Fruit fly (Drosophila melanogaster) whole organism, embryonic: ENCODE results near the gene Tusp.

ENCODE experiments used
- Awh ChIP-seq: fragments of 200-800 bp; sonication (Bioruptor generic); IDR thresholded peaks from 2 replicates; pipeline ENCODE4, ENCODE4 v1.3.6; 2022; ENCODE audit warnings: missing biosample characterization, missing genetic modification characterization
- B-H2 ChIP-seq: fragments of 200-800 bp; sonication (Bioruptor generic); optimal IDR thresholded peaks from 2 replicates; lab custom pipeline; 2018; ENCODE audit warnings: missing biosample characterization, mild to moderate bottlenecking, missing genetic modification characterization
- CG11504 ChIP-seq: fragments of 200-800 bp; sonication (Bioruptor generic); optimal IDR thresholded peaks from 3 replicates; lab custom pipeline; 2019; ENCODE audit warnings: missing biosample characterization, mild to moderate bottlenecking, missing genetic modification characterization, moderate library complexity
- CG12769 ChIP-seq: fragments of 200-800 bp; sonication (Bioruptor generic); optimal IDR thresholded peaks from 2 replicates; lab custom pipeline; 2019; ENCODE audit warnings: missing biosample characterization, mild to moderate bottlenecking, missing genetic modification characterization, moderate library complexity
- CG13775 ChIP-seq: fragments of 200-800 bp; sonication (Bioruptor generic); optimal IDR thresholded peaks from 3 replicates; lab custom pipeline; 2017; ENCODE audit warnings: missing biosample characterization, mild to moderate bottlenecking, missing genetic modification characterization
- CG16815 ChIP-seq: fragments of 200-800 bp; sonication (Bioruptor generic); optimal IDR thresholded peaks from 3 replicates; lab custom pipeline; 2017; ENCODE audit warnings: missing biosample characterization, mild to moderate bottlenecking, missing genetic modification characterization
- CG18619 ChIP-seq: fragments of 200-800 bp; sonication (Bioruptor generic); optimal IDR thresholded peaks from 3 replicates; lab custom pipeline; 2017; ENCODE audit warnings: missing biosample characterization, mild to moderate bottlenecking, missing genetic modification characterization
- CG2678 ChIP-seq: fragments of 200-800 bp; sonication (Bioruptor generic); optimal IDR thresholded peaks from 3 replicates; lab custom pipeline; 2019; ENCODE audit warnings: missing biosample characterization, mild to moderate bottlenecking, missing genetic modification characterization, moderate library complexity
- CG3281 ChIP-seq: fragments of 200-800 bp; sonication (Bioruptor generic); optimal IDR thresholded peaks from 3 replicates; lab custom pipeline; 2017; ENCODE audit warnings: missing biosample characterization, mild to moderate bottlenecking, missing genetic modification characterization
- CG34422 ChIP-seq: fragments of 200-800 bp; sonication (Bioruptor generic); IDR thresholded peaks from 3 replicates; pipeline ENCODE4 v1.3.6; 2022; ENCODE audit warnings: missing biosample characterization, missing genetic modification characterization
- CG5245 ChIP-seq: fragments of 200-800 bp; sonication (Bioruptor generic); optimal IDR thresholded peaks from 3 replicates; lab custom pipeline; 2016; ENCODE audit warnings: missing biosample characterization, missing genetic modification characterization
- CG6175 ChIP-seq: fragments of 200-800 bp; sonication (Bioruptor generic); IDR thresholded peaks from 3 replicates; pipeline ENCODE4 v1.3.6; 2022; ENCODE audit warnings: missing biosample characterization, missing genetic modification characterization
- CG7963 ChIP-seq: fragments of 200-800 bp; sonication (Bioruptor generic); IDR thresholded peaks from 3 replicates; pipeline ENCODE4 v1.3.6; 2022; ENCODE audit warnings: missing biosample characterization, missing genetic modification characterization; ENCODE audit not compliant: partially characterized antibody
- CG8290 ChIP-seq, 3 experiments: fragments of 200-800 bp; sonication (Bioruptor generic); optimal IDR thresholded peaks; 2 replicates each; lab custom pipeline; 2016 to 2019; ENCODE audit warnings: missing biosample characterization in 3 of 3, missing genetic modification characterization in 3 of 3, mild to moderate bottlenecking in 2 of 3, moderate library complexity in 1 of 3
- CG8924 ChIP-seq: fragments of 200-800 bp; optimal IDR thresholded peaks from 3 replicates; lab custom pipeline; 2019; ENCODE audit warnings: missing biosample characterization, mild to moderate bottlenecking, missing genetic modification characterization, moderate library complexity
- E2f2 ChIP-seq: fragments of 200-800 bp; sonication (Bioruptor generic); IDR thresholded peaks from 2 replicates; pipeline ENCODE4 v1.3.6; 2022; ENCODE audit warnings: missing biosample characterization, missing genetic modification characterization
- Ets97D ChIP-seq: fragments of 200-800 bp; sonication (Bioruptor generic); optimal IDR thresholded peaks from 3 replicates; lab custom pipeline; 2016; ENCODE audit warnings: missing biosample characterization, missing genetic modification characterization
- Fer1 ChIP-seq: fragments of 200-800 bp; sonication (Bioruptor generic); optimal IDR thresholded peaks from 2 replicates; lab custom pipeline; 2017; ENCODE audit warnings: missing biosample characterization, mild to moderate bottlenecking, missing genetic modification characterization
- HLHmδ ChIP-seq: fragments of 200-800 bp; sonication (Bioruptor generic); optimal IDR thresholded peaks from 2 replicates; lab custom pipeline; 2018; ENCODE audit warnings: missing biosample characterization, mild to moderate bottlenecking, missing genetic modification characterization, moderate library complexity
- Hmx ChIP-seq: fragments of 200-800 bp; sonication (Bioruptor generic); optimal IDR thresholded peaks from 2 replicates; lab custom pipeline; 2016; ENCODE audit warnings: missing biosample characterization, missing genetic modification characterization
- Hr51 ChIP-seq, 2 experiments: fragments of 200-800 bp; sonication (Bioruptor generic); optimal IDR thresholded peaks; 2 replicates in 1 of 2; 3 replicates in 1 of 2; lab custom pipeline; 2016 to 2018; ENCODE audit warnings: missing biosample characterization in 2 of 2, missing genetic modification characterization in 2 of 2, mild to moderate bottlenecking in 1 of 2, moderate library complexity in 1 of 2
- Med ChIP-seq: fragments of 200-800 bp; sonication (Bioruptor generic); peaks from one replicate; lab custom pipeline; 2016; ENCODE audit warnings: missing biosample characterization, missing genetic modification characterization, mild to moderate bottlenecking, inconsistent platforms, moderate library complexity
- Neu2 ChIP-seq: fragments of 200-800 bp; sonication (Bioruptor generic); optimal IDR thresholded peaks from 3 replicates; lab custom pipeline; 2016; ENCODE audit warnings: missing biosample characterization, missing genetic modification characterization, borderline replicate concordance
- Nf-YB ChIP-seq: fragments of 200-800 bp; sonication (Bioruptor generic); optimal IDR thresholded peaks from 3 replicates; lab custom pipeline; 2019; ENCODE audit warnings: missing biosample characterization, mild to moderate bottlenecking, missing genetic modification characterization, moderate library complexity
- Opbp ChIP-seq: fragments of 200-800 bp; sonication (Bioruptor generic); IDR thresholded peaks from 3 replicates; pipeline ENCODE4 v1.3.6; 2022; ENCODE audit warnings: missing biosample characterization, missing genetic modification characterization; ENCODE audit not compliant: partially characterized antibody
- Pdp1 ChIP-seq, 2 experiments: fragments of 200-800 bp; sonication (Bioruptor generic); optimal IDR thresholded peaks; 3 replicates each; lab custom pipeline; 2016; ENCODE audit warnings: missing biosample characterization in 2 of 2, missing genetic modification characterization in 2 of 2, mild to moderate bottlenecking in 1 of 2, moderate library complexity in 1 of 2
- Ssrp ChIP-seq: fragments of 200-800 bp; sonication (Bioruptor generic); optimal IDR thresholded peaks from 2 replicates; lab custom pipeline; 2018; ENCODE audit warnings: missing biosample characterization, mild to moderate bottlenecking, missing genetic modification characterization, moderate library complexity
- al ChIP-seq: fragments of 200-800 bp; sonication (Bioruptor generic); IDR thresholded peaks from 2 replicates; pipeline ENCODE4 v1.3.6; 2022; ENCODE audit warnings: missing biosample characterization, missing genetic modification characterization
- chn ChIP-seq: fragments of 200-800 bp; sonication (Bioruptor generic); optimal IDR thresholded peaks from 2 replicates; lab custom pipeline; 2016; ENCODE audit warnings: missing biosample characterization, missing genetic modification characterization
- da ChIP-seq: fragments of 200-800 bp; sonication (Bioruptor generic); optimal IDR thresholded peaks from 2 replicates; lab custom pipeline; 2016; ENCODE audit warnings: missing biosample characterization, missing genetic modification characterization
- dmrt11E ChIP-seq: fragments of 200-800 bp; sonication (Bioruptor generic); optimal IDR thresholded peaks from 3 replicates; lab custom pipeline; 2018; ENCODE audit warnings: missing biosample characterization, mild to moderate bottlenecking, missing genetic modification characterization, moderate library complexity
- esg ChIP-seq: fragments of 200-800 bp; sonication (Bioruptor generic); conservative IDR thresholded peaks from 2 replicates; pipeline ENCODE4 v1.3.6; 2022; ENCODE audit warnings: missing biosample characterization, missing genetic modification characterization
- ewg ChIP-seq: fragments of 200-800 bp; sonication (Bioruptor generic); optimal IDR thresholded peaks from 3 replicates; lab custom pipeline; 2017; ENCODE audit warnings: mild to moderate bottlenecking, missing biosample characterization, missing genetic modification reagents, missing genetic modification characterization
- inv ChIP-seq: fragments of 200-800 bp; sonication (Bioruptor generic); IDR thresholded peaks from 2 replicates; pipeline ENCODE4 v1.3.6; 2022; ENCODE audit warnings: missing biosample characterization, missing genetic modification characterization; ENCODE audit not compliant: partially characterized antibody
- knrl ChIP-seq: fragments of 200-800 bp; sonication (Bioruptor generic); IDR thresholded peaks from 3 replicates; pipeline ENCODE4 v1.3.6; 2022; ENCODE audit warnings: missing biosample characterization, missing genetic modification characterization; ENCODE audit not compliant: partially characterized antibody
- lab ChIP-seq: fragments of 200-800 bp; sonication (Bioruptor generic); optimal IDR thresholded peaks from 3 replicates; lab custom pipeline; 2017; ENCODE audit warnings: missing biosample characterization, missing genetic modification characterization, mild to moderate bottlenecking, moderate library complexity, missing genetic modification reagents
- oc ChIP-seq: fragments of 200-800 bp; sonication (Bioruptor generic); optimal IDR thresholded peaks from 2 replicates; lab custom pipeline; 2018; ENCODE audit warnings: missing biosample characterization, mild to moderate bottlenecking, missing genetic modification characterization, moderate library complexity
- odd ChIP-seq: fragments of 200-800 bp; sonication (Bioruptor generic); optimal IDR thresholded peaks from 2 replicates; lab custom pipeline; 2017; ENCODE audit warnings: missing biosample characterization, mild to moderate bottlenecking, missing genetic modification characterization
- peb ChIP-seq: fragments of 200-800 bp; sonication (Bioruptor generic); IDR thresholded peaks from 2 replicates; pipeline ENCODE4 v1.3.6; 2022; ENCODE audit warnings: missing biosample characterization, missing genetic modification characterization
- rib ChIP-seq: fragments of 200-800 bp; sonication (Bioruptor generic); IDR thresholded peaks from 2 replicates; pipeline ENCODE4 v1.3.6; 2022; ENCODE audit warnings: missing biosample characterization, missing genetic modification characterization
- row ChIP-seq: fragments of 200-800 bp; sonication (Bioruptor generic); IDR thresholded peaks from 3 replicates; pipeline ENCODE4 v1.3.6; 2022; ENCODE audit warnings: missing biosample characterization, missing genetic modification characterization
- sd ChIP-seq: fragments of 200-800 bp; sonication (Bioruptor generic); optimal IDR thresholded peaks from 3 replicates; lab custom pipeline; 2018; ENCODE audit warnings: missing biosample characterization, mild to moderate bottlenecking, missing genetic modification characterization, moderate library complexity
- sna ChIP-seq: fragments of 200-800 bp; sonication (Bioruptor generic); IDR thresholded peaks from 2 replicates; pipeline ENCODE4 v1.3.6; 2022; ENCODE audit warnings: missing biosample characterization, missing genetic modification characterization; ENCODE audit not compliant: partially characterized antibody
- so ChIP-seq: fragments of 200-800 bp; sonication (Bioruptor generic); IDR thresholded peaks from 3 replicates; pipeline ENCODE4 v1.3.6; 2022; ENCODE audit warnings: missing biosample characterization, missing genetic modification characterization
- tup ChIP-seq: fragments of 200-800 bp; sonication (Bioruptor generic); optimal IDR thresholded peaks from 2 replicates; lab custom pipeline; 2016; ENCODE audit warnings: missing biosample characterization, mild to moderate bottlenecking, missing genetic modification characterization, moderate library complexity
- vnd ChIP-seq: fragments of 200-800 bp; sonication (Bioruptor generic); IDR thresholded peaks from 3 replicates; pipeline ENCODE4 v1.3.6; 2022; ENCODE audit warnings: missing biosample characterization, missing genetic modification characterization; ENCODE audit not compliant: partially characterized antibody
- z ChIP-seq: fragments of 200-800 bp; sonication (Bioruptor generic); IDR thresholded peaks from 3 replicates; pipeline ENCODE4 v1.3.6; 2022; ENCODE audit warnings: missing biosample characterization, missing genetic modification characterization

The Tusp gene

dm6 chr3R:27605534-27606250, 2.0 kb upstream of the Tusp start (continued):
- TF ChIP-seq sna (0 out of 2 replicates have a peak, but pooled peaks have one; percentile 40), sd (tag; lab: Kevin White, UChicago) (peak; percentile 96), oc (tag; lab: Kevin White, UChicago) (no peak), z (GFP tag; lab: Robert Waterston, UW) (no peak), lab (GFP tag; lab: Kevin White, UChicago) (peak; percentile 20), CG8924 (tag; lab: Kevin White, UChicago) (peak; percentile 23), CG2678 (tag; lab: Kevin White, UChicago) (peak; percentile 47), CG5245 (GFP tag; lab: Kevin White, UChicago) (no peak), chn (GFP tag; lab: Kevin White, UChicago) (no peak), Ssrp (tag; lab: Kevin White, UChicago) (no peak), B-H2 (GFP tag; lab: Kevin White, UChicago) (no peak), inv (no peak), CG7963 (GFP tag; lab: Robert Waterston, UW) (no peak), CG34422 (GFP tag; lab: Robert Waterston, UW) (peak; percentile 28; the same call in 1 of the 3 replicates), CG8290 (GFP tag; optimal IDR thresholded peaks at IDR 0.05; lab: Kevin White, UChicago) (no peak), CG8290 (tag; optimal IDR thresholded peaks at IDR 0.05; lab: Kevin White, UChicago) (no peak), so (GFP tag; lab: Robert Waterston, UW) (no peak), peb (GFP tag; lab: Robert Waterston, UW) (no peak), odd (GFP tag; lab: Kevin White, UChicago) (peak; percentile 26), CG6175 (GFP tag; lab: Robert Waterston, UW) (peak; percentile 12; the same call in 1 of the 3 replicates), Opbp (GFP tag; lab: Robert Waterston, UW) (no peak), Hmx (no peak), CG16815 (GFP tag; lab: Kevin White, UChicago) (no peak), Ets97D (GFP tag; lab: Kevin White, UChicago) (no peak), ewg (GFP tag; lab: Kevin White, UChicago) (no peak), row (GFP tag; lab: Robert Waterston, UW) (peak; percentile 55), CG13775 (no peak), rib (GFP tag; lab: Robert Waterston, UW) (no peak), Pdp1 (GFP tag; optimal IDR thresholded peaks at IDR 0.05; lab: Kevin White, UChicago) (peak in 1 of 2 experiments; percentile 36), knrl (GFP tag; lab: Robert Waterston, UW) (no peak), CG12769 (peak; percentile 29), Nf-YB (no peak), esg (no peak), Hr51 (GFP tag; optimal IDR thresholded peaks at IDR 0.05; lab: Kevin White, UChicago) (peak in 1 of 2 experiments; percentile 25), dmrt11E (tag; lab: Kevin White, UChicago) (no peak), da (GFP tag; lab: Kevin White, UChicago) (no peak), CG11504 (tag; lab: Kevin White, UChicago) (peak; percentile 14), CG3281 (GFP tag; lab: Kevin White, UChicago) (peak; percentile 32), Awh (GFP tag; lab: Robert Waterston, UW) (0 out of 2 replicates have a peak, but pooled peaks have one; percentile 9), al (GFP tag; lab: Robert Waterston, UW) (no peak), CG18619 (GFP tag; lab: Kevin White, UChicago) (peak; percentile 1), HLHmδ (no peak), vnd (GFP tag; lab: Robert Waterston, UW) (no peak), E2f2 (GFP tag; lab: Robert Waterston, UW) (no peak), tup (GFP tag; lab: Kevin White, UChicago) (no peak), Fer1 (GFP tag; lab: Kevin White, UChicago) (peak; percentile 32), Med (GFP tag; lab: Kevin White, UChicago) (peak; percentile 68), Neu2 (GFP tag; lab: Kevin White, UChicago) (no peak)
